Fruit fly (Drosophila melanogaster) whole organism, embryonic: ENCODE measurements around the gene CG34253.

ENCODE experiments used
- Atf3 ChIP-seq: fragments of 200-800 bp; sonication (Bioruptor generic); optimal IDR thresholded peaks from 3 replicates; lab custom pipeline; 2016; ENCODE audit warnings: missing biosample characterization, missing genetic modification characterization
- CG10321 ChIP-seq: fragments of 200-800 bp; sonication (Bioruptor generic); IDR thresholded peaks from 2 replicates; pipeline ENCODE4 v1.3.6; 2022; ENCODE audit warnings: missing biosample characterization, missing genetic modification characterization
- CG10654 ChIP-seq: fragments of 200-800 bp; sonication (Bioruptor generic); optimal IDR thresholded peaks from 2 replicates; lab custom pipeline; 2016; ENCODE audit warnings: missing biosample characterization, missing genetic modification characterization
- CG10959 ChIP-seq: fragments of 200-800 bp; sonication (Bioruptor generic); IDR thresholded peaks from 2 replicates; pipeline ENCODE4 v1.3.6; 2022; ENCODE audit warnings: missing biosample characterization, missing genetic modification characterization
- CG11247 ChIP-seq: fragments of 200-800 bp; sonication (Bioruptor generic); IDR thresholded peaks from 2 replicates; pipeline ENCODE4 v1.3.6; 2022; ENCODE audit warnings: missing biosample characterization, missing genetic modification characterization
- CG12071 ChIP-seq: fragments of 200-800 bp; sonication (Bioruptor generic); optimal IDR thresholded peaks from 3 replicates; lab custom pipeline; 2018; ENCODE audit warnings: missing biosample characterization, mild to moderate bottlenecking, missing genetic modification characterization
- CG12659 ChIP-seq: fragments of 200-800 bp; sonication (Bioruptor generic); optimal IDR thresholded peaks from 3 replicates; lab custom pipeline; 2017; ENCODE audit warnings: mild to moderate bottlenecking, missing biosample characterization, missing genetic modification reagents, missing genetic modification characterization
- CG13775 ChIP-seq: fragments of 200-800 bp; sonication (Bioruptor generic); optimal IDR thresholded peaks from 3 replicates; lab custom pipeline; 2017; ENCODE audit warnings: missing biosample characterization, mild to moderate bottlenecking, missing genetic modification characterization
- CG15073 ChIP-seq: fragments of 200-800 bp; sonication (Bioruptor generic); optimal IDR thresholded peaks from 2 replicates; lab custom pipeline; 2016; ENCODE audit warnings: missing biosample characterization, missing genetic modification characterization
- CG15601 ChIP-seq: fragments of 200-800 bp; sonication (Bioruptor generic); optimal IDR thresholded peaks from 3 replicates; lab custom pipeline; 2019; ENCODE audit warnings: missing biosample characterization, mild to moderate bottlenecking, missing genetic modification characterization, moderate library complexity
- CG2712 ChIP-seq: fragments of 200-800 bp; optimal IDR thresholded peaks from 3 replicates; lab custom pipeline; 2019; ENCODE audit warnings: missing biosample characterization, mild to moderate bottlenecking, missing genetic modification characterization, moderate library complexity
- CG30431 ChIP-seq: fragments of 200-800 bp; sonication (Bioruptor generic); optimal IDR thresholded peaks from 2 replicates; lab custom pipeline; 2017; ENCODE audit warnings: missing biosample characterization, missing genetic modification characterization
- CG31441 ChIP-seq: fragments of 200-800 bp; sonication (Bioruptor generic); IDR thresholded peaks from 2 replicates; pipeline ENCODE4 v1.3.6; 2022; ENCODE audit warnings: missing biosample characterization, missing genetic modification characterization
- CG4424 ChIP-seq: fragments of 200-800 bp; sonication (Bioruptor generic); optimal IDR thresholded peaks from 3 replicates; lab custom pipeline; 2016; ENCODE audit warnings: missing biosample characterization, missing genetic modification characterization
- CG9727 ChIP-seq: fragments of 200-800 bp; sonication (Bioruptor generic); optimal IDR thresholded peaks from 3 replicates; lab custom pipeline; 2017; ENCODE audit warnings: missing biosample characterization, mild to moderate bottlenecking, missing genetic modification characterization
- Chrac-16 ChIP-seq: fragments of 200-800 bp; sonication (Bioruptor generic); optimal IDR thresholded peaks from 3 replicates; lab custom pipeline; 2016; ENCODE audit warnings: missing biosample characterization, missing genetic modification characterization
- D ChIP-seq, 2 experiments: fragments of 200-800 bp in 1 of 2; fragments of >200 bp in 1 of 2; sonication (Bioruptor generic) in 1 of 2; optimal IDR thresholded peaks; 2 replicates in 1 of 2; 3 replicates in 1 of 2; lab custom pipeline; 2017; ENCODE audit warnings: mild to moderate bottlenecking in 1 of 2, missing biosample characterization in 1 of 2, missing genetic modification characterization in 1 of 2, missing genetic modification reagents in 1 of 2
- D19A ChIP-seq: fragments of 200-800 bp; optimal IDR thresholded peaks from 3 replicates; lab custom pipeline; 2019; ENCODE audit warnings: missing biosample characterization, mild to moderate bottlenecking, missing genetic modification characterization, moderate library complexity
- Deaf1 ChIP-seq: fragments of 200-800 bp; optimal IDR thresholded peaks from 3 replicates; lab custom pipeline; 2019; ENCODE audit warnings: missing biosample characterization, mild to moderate bottlenecking, missing genetic modification characterization, moderate library complexity
- Dip2 ChIP-seq: fragments of 200-800 bp; sonication (Bioruptor generic); IDR thresholded peaks from 2 replicates; pipeline ENCODE4 v1.3.6; 2022; ENCODE audit warnings: missing biosample characterization, missing genetic modification characterization
- Drgx ChIP-seq: fragments of 200-800 bp; sonication (Bioruptor generic); IDR thresholded peaks from 2 replicates; pipeline ENCODE4 v1.3.6; 2022; ENCODE audit warnings: missing biosample characterization, missing genetic modification characterization
- Ets65A ChIP-seq: fragments of 200-800 bp; sonication (Bioruptor generic); peaks from one replicate; lab custom pipeline; 2016; ENCODE audit warnings: missing biosample characterization, missing genetic modification characterization
- HLH54F ChIP-seq: fragments of 200-800 bp; sonication (Bioruptor generic); optimal IDR thresholded peaks from 3 replicates; lab custom pipeline; 2016; ENCODE audit warnings: missing biosample characterization, missing genetic modification characterization
- Oli ChIP-seq: fragments of 200-800 bp; sonication (Bioruptor generic); optimal IDR thresholded peaks from 2 replicates; lab custom pipeline; 2018; ENCODE audit warnings: missing biosample characterization, mild to moderate bottlenecking, missing genetic modification characterization, moderate library complexity
- Poxn ChIP-seq: fragments of 200-800 bp; sonication (Bioruptor generic); IDR thresholded peaks from 2 replicates; pipeline ENCODE4 v1.3.6; 2022; ENCODE audit warnings: missing biosample characterization, missing genetic modification characterization
- ab ChIP-seq: fragments of 200-800 bp; sonication (Bioruptor generic); optimal IDR thresholded peaks from 2 replicates; lab custom pipeline; 2016; ENCODE audit warnings: missing biosample characterization, missing genetic modification characterization
- az2 ChIP-seq: fragments of 200-800 bp; sonication (Bioruptor generic); optimal IDR thresholded peaks from 3 replicates; lab custom pipeline; 2016; ENCODE audit warnings: missing biosample characterization, missing genetic modification characterization
- bbx ChIP-seq: fragments of 200-800 bp; sonication (Bioruptor generic); IDR thresholded peaks from 2 replicates; pipeline ENCODE4 v1.3.6; 2022; ENCODE audit warnings: missing biosample characterization, missing genetic modification characterization; ENCODE audit not compliant: partially characterized antibody
- bsh ChIP-seq, 2 experiments: fragments of 200-800 bp; sonication (Bioruptor generic); optimal IDR thresholded peaks; 2 replicates each; lab custom pipeline; 2017 to 2018; ENCODE audit warnings: mild to moderate bottlenecking in 2 of 2, missing biosample characterization in 2 of 2, missing genetic modification characterization in 2 of 2, moderate library complexity in 1 of 2
- cg ChIP-seq: fragments of 200-800 bp; sonication (Bioruptor generic); optimal IDR thresholded peaks from 3 replicates; lab custom pipeline; 2019; ENCODE audit warnings: missing biosample characterization, mild to moderate bottlenecking, missing genetic modification characterization, moderate library complexity
- dmrt11E ChIP-seq: fragments of 200-800 bp; sonication (Bioruptor generic); optimal IDR thresholded peaks from 3 replicates; lab custom pipeline; 2018; ENCODE audit warnings: missing biosample characterization, mild to moderate bottlenecking, missing genetic modification characterization, moderate library complexity
- dpn ChIP-seq, 2 experiments: fragments of 200-800 bp; sonication (Bioruptor generic); optimal IDR thresholded peaks; 3 replicates each; lab custom pipeline; 2016; ENCODE audit warnings: missing biosample characterization in 2 of 2, missing genetic modification characterization in 2 of 2
- dysf ChIP-seq: fragments of 200-800 bp; sonication (Bioruptor generic); IDR thresholded peaks from 3 replicates; pipeline ENCODE4 v1.3.6; 2022; ENCODE audit warnings: missing biosample characterization, missing genetic modification characterization
- gro ChIP-seq: fragments of 200-800 bp; sonication (Bioruptor generic); optimal IDR thresholded peaks from 2 replicates; lab custom pipeline; 2016; ENCODE audit warnings: missing biosample characterization, missing genetic modification characterization
- gsb ChIP-seq: fragments of 200-800 bp; sonication (Bioruptor generic); IDR thresholded peaks from 2 replicates; pipeline ENCODE4 v1.3.6; 2022; ENCODE audit warnings: missing biosample characterization, missing genetic modification characterization
- lab ChIP-seq: fragments of 200-800 bp; sonication (Bioruptor generic); optimal IDR thresholded peaks from 3 replicates; lab custom pipeline; 2017; ENCODE audit warnings: missing biosample characterization, missing genetic modification characterization, mild to moderate bottlenecking, moderate library complexity, missing genetic modification reagents
- lmd ChIP-seq: fragments of 200-800 bp; sonication (Bioruptor generic); IDR thresholded peaks from 2 replicates; pipeline ENCODE4 v1.3.6; 2022; ENCODE audit warnings: missing biosample characterization, missing genetic modification characterization
- lola ChIP-seq, 3 experiments: fragments of >200 bp in 2 of 3; fragments of 200-800 bp in 1 of 3; sonication (Bioruptor generic) in 1 of 3; optimal IDR thresholded peaks; 2 replicates each; lab custom pipeline; 2017 to 2019; ENCODE audit warnings: missing biosample characterization in 3 of 3, missing genetic modification characterization in 3 of 3, mild to moderate bottlenecking in 1 of 3, moderate library complexity in 1 of 3
- lov ChIP-seq, 2 experiments: fragments of 200-800 bp in 1 of 2; fragments of >200 bp in 1 of 2; sonication (Bioruptor generic) in 1 of 2; IDR thresholded peaks in 1 of 2; optimal IDR thresholded peaks in 1 of 2; 2 replicates in 1 of 2; 3 replicates in 1 of 2; pipeline versions ENCODE4 v1.3.6 to Lab custom; 2017 to 2022; ENCODE audit warnings: missing biosample characterization in 1 of 2, missing genetic modification characterization in 1 of 2
- nerfin-1 ChIP-seq: fragments of 200-800 bp; sonication (Bioruptor generic); optimal IDR thresholded peaks from 3 replicates; lab custom pipeline; 2019; ENCODE audit warnings: missing biosample characterization, mild to moderate bottlenecking, missing genetic modification characterization, moderate library complexity
- schlank ChIP-seq: fragments of 200-800 bp; sonication (Bioruptor generic); optimal IDR thresholded peaks from 2 replicates; lab custom pipeline; 2018; ENCODE audit warnings: missing biosample characterization, mild to moderate bottlenecking, missing genetic modification characterization
- tin ChIP-seq: fragments of 200-800 bp; sonication (Bioruptor generic); optimal IDR thresholded peaks from 3 replicates; lab custom pipeline; 2016; ENCODE audit warnings: missing biosample characterization, missing genetic modification characterization
- vfl ChIP-seq: fragments of 200-800 bp; sonication (Bioruptor generic); optimal IDR thresholded peaks from 2 replicates; lab custom pipeline; 2016; ENCODE audit warnings: missing biosample characterization, missing genetic modification characterization
- wdn ChIP-seq: fragments of 200-800 bp; sonication (Bioruptor generic); IDR thresholded peaks from 2 replicates; pipeline ENCODE4 v1.3.6; 2022; ENCODE audit warnings: missing biosample characterization, missing genetic modification characterization

CG34253 gene

dm6 chr3L:18079123-18079522 lies 8.0 kb downstream of the CG34253 start:
- TF ChIP-seq CG13775 (GFP tag; lab: Kevin White, UChicago): no peak
- TF ChIP-seq nerfin-1 (tag; lab: Kevin White, UChicago): no peak
- no peak for TF ChIP-seq CG10654 (GFP tag; lab: Kevin White, UChicago)
- no peak for TF ChIP-seq Chrac-16 (GFP tag; lab: Kevin White, UChicago)
- TF ChIP-seq HLH54F (GFP tag; lab: Kevin White, UChicago): no peak
- TF ChIP-seq Ets65A (GFP tag; lab: Kevin White, UChicago): peak; percentile 79
- no peak for TF ChIP-seq schlank
- no peak for TF ChIP-seq CG12071
- TF ChIP-seq cg (GFP tag; lab: Kevin White, UChicago): peak; percentile 46
- TF ChIP-seq vfl (GFP tag; lab: Kevin White, UChicago): no peak

- peak; percentile 58 for TF ChIP-seq Drgx (GFP tag; lab: Robert Waterston, UW)
- TF ChIP-seq lola (GFP tag; optimal IDR thresholded peaks at IDR 0.05; lab: Kevin White, UChicago): no peak
- TF ChIP-seq bsh (GFP tag; optimal IDR thresholded peaks at IDR 0.05; lab: Kevin White, UChicago): peak in 1 of 2 experiments; percentile 60
Observed at dm6 chr3L:18078614-18079013, 8.5 kb downstream of the CG34253 start.

dm6 chr3L:18077649-18078417 lies 9.3 kb downstream of the CG34253 start:
- TF ChIP-seq CG10959 (GFP tag; lab: Robert Waterston, UW) (no peak), CG2712 (tag; lab: Kevin White, UChicago) (peak; percentile 72), ab (GFP tag; lab: Kevin White, UChicago) (no peak), lmd (GFP tag; lab: Robert Waterston, UW) (no peak; the same call in 1 of the 2 replicates), wdn (GFP tag; lab: Robert Waterston, UW) (no peak), CG11247 (no peak), CG15601 (tag; lab: Kevin White, UChicago) (peak; percentile 10), Deaf1 (peak; percentile 18), bsh (GFP tag; optimal IDR thresholded peaks at IDR 0.05; lab: Kevin White, UChicago) (peak in 1 of 2 experiments; percentile 97), D19A (peak; percentile 92), bbx (GFP tag; lab: Robert Waterston, UW) (no peak), dmrt11E (tag; lab: Kevin White, UChicago) (peak; percentile 15), lola (GFP tag; optimal IDR thresholded peaks at IDR 0.05; lab: Kevin White, UChicago) (peak in 1 of 3 experiments; percentile 49), Oli (tag; lab: Kevin White, UChicago) (peak; percentile 50), CG9727 (GFP tag; lab: Kevin White, UChicago) (peak; percentile 42), lov (optimal IDR thresholded peaks at IDR 0.05; lab: Kevin White, UChicago) (no peak), lov (GFP tag; IDR thresholded peaks at IDR 0.05; lab: Robert Waterston, UW) (no peak), gsb (GFP tag; lab: Robert Waterston, UW) (no peak), CG30431 (GFP tag; lab: Kevin White, UChicago) (no peak), CG10321 (GFP tag; lab: Robert Waterston, UW) (0 out of 2 replicates have a peak, but pooled peaks have one; percentile 12), CG15073 (GFP tag; lab: Kevin White, UChicago) (no peak), gro (GFP tag; lab: Kevin White, UChicago) (no peak), Drgx (GFP tag; lab: Robert Waterston, UW) (peak; percentile 93), CG4424 (GFP tag; lab: Kevin White, UChicago) (peak; percentile 6), D (optimal IDR thresholded peaks at IDR 0.05; lab: Kevin White, UChicago) (no peak), D (GFP tag; optimal IDR thresholded peaks at IDR 0.05; lab: Kevin White, UChicago) (peak; percentile 36), Poxn (GFP tag; lab: Robert Waterston, UW) (no peak), Dip2 (GFP tag; lab: Robert Waterston, UW) (no peak), Atf3 (GFP tag; lab: Kevin White, UChicago) (no peak), CG31441 (GFP tag; lab: Robert Waterston, UW) (peak; percentile 60), az2 (GFP tag; lab: Kevin White, UChicago) (peak; percentile 26), dpn (GFP tag; optimal IDR thresholded peaks at IDR 0.05; lab: Kevin White, UChicago) (no peak), lab (peak; percentile 19), tin (peak; percentile 27), CG12659 (GFP tag; lab: Kevin White, UChicago) (peak; percentile 19), dysf (GFP tag; lab: Robert Waterston, UW) (no peak)
